Worm (Caenorhabditis elegans): ENCODE measurements around the gene T06E4.7.

DNA sequence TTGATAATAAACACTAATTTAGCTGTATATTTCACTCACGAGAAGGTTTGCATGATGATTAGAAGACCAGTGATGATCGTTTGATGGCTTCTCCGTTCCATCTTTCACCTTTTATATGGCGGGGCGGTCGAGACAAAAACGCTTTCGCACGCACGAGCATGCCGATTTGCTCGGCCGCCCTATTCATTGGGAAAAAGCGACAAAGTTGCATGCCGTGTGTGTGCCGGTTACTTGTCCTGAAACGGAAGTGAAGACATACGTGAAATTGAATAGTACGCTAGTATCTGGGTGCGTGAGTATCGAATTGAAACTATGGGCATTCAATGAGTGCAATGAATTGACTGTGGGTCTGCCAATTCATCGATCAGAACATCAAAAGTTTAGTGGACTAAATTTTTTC is 3.4 kb upstream of the T06E4.7 start, which contains the start of gene idpc-5:
- TF ChIP-seq akir-1 (GFP tag; optimal IDR thresholded peaks at IDR 0.05), result no peak
- no peak for TF ChIP-seq ceh-40 (GFP tag; IDR thresholded peaks at IDR 0.05)
